Worm (Caenorhabditis elegans) whole organism, L1 larva: ENCODE results near the gene srh-119.

ENCODE experiments used
- C34B4.2 ChIP-seq: sonication (generic microtip); optimal IDR thresholded peaks from 2 replicates; lab custom pipeline; 2017; ENCODE audit warnings: mild to moderate bottlenecking, missing genetic modification characterization, missing compliant biosample characterization
- blmp-1 ChIP-seq: fragments of 150-350 bp; optimal IDR thresholded peaks from 2 replicates; lab custom pipeline; 2014; ENCODE audit warnings: missing biosample characterization, missing genetic modification characterization
- dpl-1 ChIP-seq, 3 experiments: fragments of 150-350 bp in 2 of 3; sonication (generic microtip) in 1 of 3; optimal IDR thresholded peaks; 2 replicates each; lab custom pipeline; 2014 to 2017; ENCODE audit warnings: missing biosample characterization in 3 of 3, missing genetic modification characterization in 3 of 3, missing genetic modification reagents in 3 of 3
- jun-1 ChIP-seq: fragments of 150-350 bp; optimal IDR thresholded peaks from 2 replicates; lab custom pipeline; 2014; ENCODE audit warnings: missing biosample characterization, missing genetic modification reagents, missing genetic modification characterization
- skn-1 ChIP-seq: fragments of 150-350 bp; optimal IDR thresholded peaks from 2 replicates; lab custom pipeline; 2014; ENCODE audit warnings: missing biosample characterization, missing genetic modification characterization
- zag-1 ChIP-seq: fragments of 150-350 bp; optimal IDR thresholded peaks from 2 replicates; lab custom pipeline; 2014; ENCODE audit warnings: missing biosample characterization, missing genetic modification characterization

ce11 chrV:17000204-17000603, 28.0 kb downstream of the srh-119 start, which contains the start of gene str-217:
- TF ChIP-seq skn-1 (tag; lab: Kevin White, UChicago) (no peak), blmp-1 (tag; lab: Kevin White, UChicago) (no peak), dpl-1 (GFP tag; optimal IDR thresholded peaks at IDR 0.05; lab: Kevin White, UChicago) (no peak), jun-1 (tag; lab: Kevin White, UChicago) (no peak), C34B4.2 (no peak), zag-1 (no peak)
